Worm (Caenorhabditis elegans): ENCODE results near the gene srj-53.

- no peak for TF ChIP-seq unc-62 (GFP tag; optimal IDR thresholded peaks at IDR 0.05)
- no peak for TF ChIP-seq nhr-28 (tag; optimal IDR thresholded peaks at IDR 0.05)
- TF ChIP-seq ham-2 (GFP tag; optimal IDR thresholded peaks at IDR 0.05) = no peak
- no peak for TF ChIP-seq nhr-237 (tag; optimal IDR thresholded peaks at IDR 0.05)
- TF ChIP-seq pha-4 (tag; optimal IDR thresholded peaks at IDR 0.05) = no peak
- no peak for TF ChIP-seq snpc-4 (tag; optimal IDR thresholded peaks at IDR 0.05)
- no peak for TF ChIP-seq unc-120 (tag; optimal IDR thresholded peaks at IDR 0.05; ENCODE audit: poor library complexity, severe bottlenecking)
- TF ChIP-seq drap-1 (GFP tag; optimal IDR thresholded peaks at IDR 0.05) = no peak
- TF ChIP-seq nhr-76 (tag; optimal IDR thresholded peaks at IDR 0.05) = no peak
- TF ChIP-seq elt-3 (tag; optimal IDR thresholded peaks at IDR 0.05) = no peak
- no peak for TF ChIP-seq blmp-1 (tag; optimal IDR thresholded peaks at IDR 0.05)
- no peak for TF ChIP-seq mep-1 (tag; optimal IDR thresholded peaks at IDR 0.05)
- TF ChIP-seq lsy-2 (tag; optimal IDR thresholded peaks at IDR 0.05) = no peak
- no peak for TF ChIP-seq mab-5 (tag; optimal IDR thresholded peaks at IDR 0.05)
These were observed 31.5 kb upstream of the srj-53 start for ce11 chrV:725807-726572.

Measured in whole organism, mixed stage, embryonic.